Worm (Caenorhabditis elegans): Measurements from ENCODE around the gene tba-8.
"Not testable (repeated sequence)": the region's sequence is repeated elsewhere in the genome, so short reads cannot be mapped to it uniquely, and the experiment has no call there.

The tba-8 gene

ce11 chrX:9460834-9461233, 2.7 kb upstream of the tba-8 start, which contains the start of gene ZK899.5:
Gene ZK899.5 (minus strand): TSS chrX:9460934.
- TF ChIP-seq F13C5.2 (tag; optimal IDR thresholded peaks at IDR 0.05); tbx-37 (GFP tag; conservative IDR thresholded peaks at IDR 0.05); ama-1 (optimal IDR thresholded peaks at IDR 0.05): not testable (repeated sequence)

ce11 chrX:9456579-9456978, 1.6 kb downstream of the tba-8 start:
- TF ChIP-seq flt-1 (GFP tag; IDR thresholded peaks at IDR 0.05) = no peak

ce11 chrX:9452483-9453198, 5.5 kb downstream of the tba-8 start, which contains the start of gene ZK899.3:
Gene ZK899.3 (plus strand): TSS chrX:9453148.
- TF ChIP-seq flt-1 (GFP tag; IDR thresholded peaks at IDR 0.05) (no peak), hmg-4 (GFP tag; optimal IDR thresholded peaks at IDR 0.05) (no peak), ets-7 (tag; optimal IDR thresholded peaks at IDR 0.05) (no peak), ceh-36 (tag; optimal IDR thresholded peaks at IDR 0.05) (no peak), ama-1 (optimal IDR thresholded peaks at IDR 0.05) (no peak), sea-1 (GFP tag; conservative IDR thresholded peaks at IDR 0.05) (no peak)

ce11 chrX:9451944-9452453, 6.1 kb downstream of the tba-8 start, which contains the start of gene ZK899.2:
Gene ZK899.2 (minus strand): TSS chrX:9451994.
- TF ChIP-seq ets-7 (tag; optimal IDR thresholded peaks at IDR 0.05) (no peak), tbx-37 (GFP tag; conservative IDR thresholded peaks at IDR 0.05) (no peak), tra-4 (tag; optimal IDR thresholded peaks at IDR 0.05) (no peak), scrt-1 (GFP tag; IDR thresholded peaks at IDR 0.05) (no peak), flt-1 (GFP tag; IDR thresholded peaks at IDR 0.05) (no peak), tbx-11 (GFP tag; IDR thresholded peaks at IDR 0.05) (no peak), aly-1 (tag; optimal IDR thresholded peaks at IDR 0.05) (no peak), B0310.2 (tag; optimal IDR thresholded peaks at IDR 0.05) (no peak), F13C5.2 (tag; optimal IDR thresholded peaks at IDR 0.05) (no peak), ceh-36 (tag; optimal IDR thresholded peaks at IDR 0.05) (no peak), ama-1 (optimal IDR thresholded peaks at IDR 0.05) (no peak), sea-1 (GFP tag; conservative IDR thresholded peaks at IDR 0.05) (no peak)

ce11 chrX:9449330-9449729, 8.8 kb downstream of the tba-8 start, which contains the start of gene ZK899.7:
Gene ZK899.7 (minus strand): TSS chrX:9449430.
- TF ChIP-seq hnd-1 (tag; optimal IDR thresholded peaks at IDR 0.05) (no peak), tbx-37 (GFP tag; conservative IDR thresholded peaks at IDR 0.05) (no peak), aly-1 (tag; optimal IDR thresholded peaks at IDR 0.05) (no peak)

- TF ChIP-seq pes-1 (GFP tag; IDR thresholded peaks at IDR 0.05) (no peak), scrt-1 (GFP tag; IDR thresholded peaks at IDR 0.05) (no peak), aly-1 (tag; optimal IDR thresholded peaks at IDR 0.05) (no peak), tra-4 (tag; optimal IDR thresholded peaks at IDR 0.05) (no peak), sea-1 (GFP tag; conservative IDR thresholded peaks at IDR 0.05) (no peak), ceh-36 (tag; optimal IDR thresholded peaks at IDR 0.05) (no peak), ets-7 (tag; optimal IDR thresholded peaks at IDR 0.05) (no peak), ceh-13 (GFP tag; optimal IDR thresholded peaks at IDR 0.05) (no peak), tbx-37 (GFP tag; conservative IDR thresholded peaks at IDR 0.05) (no peak), B0310.2 (tag; optimal IDR thresholded peaks at IDR 0.05) (no peak), hnd-1 (tag; optimal IDR thresholded peaks at IDR 0.05) (no peak), ama-1 (optimal IDR thresholded peaks at IDR 0.05) (no peak), tbx-11 (GFP tag; IDR thresholded peaks at IDR 0.05) (no peak), hmbx-1 (tag; optimal IDR thresholded peaks at IDR 0.05) (no peak)
Observed at ce11 chrX:9446177-9446694, 11.9 kb downstream of the tba-8 start, which contains the start of gene ZK899.1. Gene ZK899.1 (plus strand): TSS chrX:9446644.

ce11 chrX:9443871-9444270, 14.3 kb downstream of the tba-8 start:
- no peak for TF ChIP-seq F13C5.2 (tag; optimal IDR thresholded peaks at IDR 0.05)
- no peak for TF ChIP-seq scrt-1 (GFP tag; IDR thresholded peaks at IDR 0.05)
- TF ChIP-seq tbx-37 (GFP tag; conservative IDR thresholded peaks at IDR 0.05) = no peak
- no peak for TF ChIP-seq flt-1 (GFP tag; IDR thresholded peaks at IDR 0.05)
- TF ChIP-seq pes-1 (GFP tag; IDR thresholded peaks at IDR 0.05) = no peak
- TF ChIP-seq hmg-4 (GFP tag; optimal IDR thresholded peaks at IDR 0.05) = no peak
- no peak for TF ChIP-seq hnd-1 (tag; optimal IDR thresholded peaks at IDR 0.05)

- TF ChIP-seq B0310.2 (tag; optimal IDR thresholded peaks at IDR 0.05) (no peak), hmbx-1 (tag; optimal IDR thresholded peaks at IDR 0.05) (no peak), tbx-11 (GFP tag; IDR thresholded peaks at IDR 0.05) (no peak), aly-1 (tag; optimal IDR thresholded peaks at IDR 0.05) (no peak), pes-1 (GFP tag; IDR thresholded peaks at IDR 0.05) (no peak)
Observed at ce11 chrX:9441512-9441911, 16.6 kb downstream of the tba-8 start, which contains the start of gene memb-1. Gene memb-1 (minus strand): TSS chrX:9441571.

- TF ChIP-seq pes-1 (GFP tag; IDR thresholded peaks at IDR 0.05) = no peak
- no peak for TF ChIP-seq tbx-37 (GFP tag; conservative IDR thresholded peaks at IDR 0.05)
- TF ChIP-seq hmbx-1 (tag; optimal IDR thresholded peaks at IDR 0.05) = no peak
- no peak for TF ChIP-seq aly-1 (tag; optimal IDR thresholded peaks at IDR 0.05)
- no peak for TF ChIP-seq flt-1 (GFP tag; IDR thresholded peaks at IDR 0.05)
- TF ChIP-seq B0310.2 (tag; optimal IDR thresholded peaks at IDR 0.05) = no peak
- TF ChIP-seq ceh-13 (GFP tag; optimal IDR thresholded peaks at IDR 0.05) = no peak
- TF ChIP-seq scrt-1 (GFP tag; IDR thresholded peaks at IDR 0.05) = no peak
- no peak for TF ChIP-seq F13C5.2 (tag; optimal IDR thresholded peaks at IDR 0.05)
- no peak for TF ChIP-seq tra-4 (tag; optimal IDR thresholded peaks at IDR 0.05)
- TF ChIP-seq ama-1 (optimal IDR thresholded peaks at IDR 0.05) = no peak
- TF ChIP-seq hnd-1 (tag; optimal IDR thresholded peaks at IDR 0.05) = no peak
- no peak for TF ChIP-seq ets-7 (tag; optimal IDR thresholded peaks at IDR 0.05)
- no peak for TF ChIP-seq sea-1 (GFP tag; conservative IDR thresholded peaks at IDR 0.05)
- no peak for TF ChIP-seq ceh-36 (tag; optimal IDR thresholded peaks at IDR 0.05)
- TF ChIP-seq tbx-11 (GFP tag; IDR thresholded peaks at IDR 0.05) = no peak
- TF ChIP-seq hmg-4 (GFP tag; optimal IDR thresholded peaks at IDR 0.05) = no peak
Observed at ce11 chrX:9436843-9437312, 21.3 kb downstream of the tba-8 start, which contains the start of gene tbb-4. Gene tbb-4 (minus strand): TSS chrX:9436893.
